Fruit fly (Drosophila melanogaster) whole organism, embryonic: ENCODE data around the gene Dhod.

Experiments used
- Abd-B ChIP-seq: fragments of 200-800 bp; sonication (Bioruptor generic); optimal IDR thresholded peaks from 2 replicates; lab custom pipeline; 2018; ENCODE audit warnings: missing biosample characterization, mild to moderate bottlenecking, missing genetic modification characterization, moderate library complexity
- Asciz ChIP-seq: fragments of 200-800 bp; sonication (Bioruptor generic); optimal IDR thresholded peaks from 2 replicates; lab custom pipeline; 2017; ENCODE audit warnings: missing biosample characterization, mild to moderate bottlenecking, missing genetic modification characterization, missing genetic modification reagents
- BEAF-32 ChIP-seq: fragments of 200-800 bp; sonication (Bioruptor generic); optimal IDR thresholded peaks from 3 replicates; lab custom pipeline; 2017; ENCODE audit warnings: missing biosample characterization, missing genetic modification characterization, mild to moderate bottlenecking, moderate library complexity, missing genetic modification reagents
- Bgb ChIP-seq: fragments of 200-800 bp; sonication (Bioruptor generic); IDR thresholded peaks from 2 replicates; pipeline ENCODE4 v1.3.6; 2022; ENCODE audit warnings: missing biosample characterization, missing genetic modification characterization; ENCODE audit not compliant: partially characterized antibody
- CG11695 ChIP-seq: fragments of 200-800 bp; sonication (Bioruptor generic); IDR thresholded peaks from 3 replicates; pipeline ENCODE4 v1.3.6; 2022; ENCODE audit warnings: missing biosample characterization, missing genetic modification characterization
- CG12942 ChIP-seq: fragments of 200-800 bp; sonication (Bioruptor generic); optimal IDR thresholded peaks from 3 replicates; lab custom pipeline; 2016; ENCODE audit warnings: missing biosample characterization, missing genetic modification characterization
- CG14667 ChIP-seq: fragments of 200-800 bp; sonication (Bioruptor generic); IDR thresholded peaks from 2 replicates; pipeline ENCODE4 v1.3.6; 2022; ENCODE audit warnings: missing biosample characterization, missing genetic modification characterization
- CG14710 ChIP-seq: fragments of 200-800 bp; sonication (Bioruptor generic); optimal IDR thresholded peaks from 3 replicates; lab custom pipeline; 2019; ENCODE audit warnings: missing biosample characterization, mild to moderate bottlenecking, missing genetic modification characterization, moderate library complexity
- CG17802 ChIP-seq: fragments of 200-800 bp; sonication (Bioruptor generic); optimal IDR thresholded peaks from 2 replicates; lab custom pipeline; 2018; ENCODE audit warnings: missing biosample characterization, mild to moderate bottlenecking, missing genetic modification characterization, moderate library complexity
- CG18764 ChIP-seq: fragments of 200-800 bp; sonication (Bioruptor generic); optimal IDR thresholded peaks from 3 replicates; lab custom pipeline; 2016; ENCODE audit warnings: missing biosample characterization, missing genetic modification characterization
- CG2199 ChIP-seq: fragments of 200-800 bp; sonication (Bioruptor generic); IDR thresholded peaks from 3 replicates; pipeline ENCODE4 v1.3.6; 2022; ENCODE audit warnings: missing biosample characterization, missing genetic modification characterization
- CG2889 ChIP-seq: fragments of 200-800 bp; sonication (Bioruptor generic); IDR thresholded peaks from 3 replicates; pipeline ENCODE4 v1.3.6; 2022; ENCODE audit warnings: missing biosample characterization, missing genetic modification characterization
- CG30020 ChIP-seq: fragments of 200-800 bp; optimal IDR thresholded peaks from 2 replicates; lab custom pipeline; 2019; ENCODE audit warnings: missing biosample characterization, mild to moderate bottlenecking, missing genetic modification characterization, moderate library complexity
- CG30431 ChIP-seq: fragments of 200-800 bp; sonication (Bioruptor generic); optimal IDR thresholded peaks from 2 replicates; lab custom pipeline; 2017; ENCODE audit warnings: missing biosample characterization, missing genetic modification characterization
- CG31365 ChIP-seq: fragments of 200-800 bp; sonication (Bioruptor generic); optimal IDR thresholded peaks from 2 replicates; lab custom pipeline; 2018; ENCODE audit warnings: missing biosample characterization, mild to moderate bottlenecking, missing genetic modification characterization
- CG33557 ChIP-seq: fragments of 200-800 bp; sonication (Bioruptor generic); optimal IDR thresholded peaks from 2 replicates; lab custom pipeline; 2019; ENCODE audit warnings: missing biosample characterization, mild to moderate bottlenecking, missing genetic modification characterization, moderate library complexity
- CG43689 ChIP-seq: fragments of 200-800 bp; sonication (Bioruptor generic); IDR thresholded peaks from 2 replicates; pipeline ENCODE4 v1.3.6; 2022; ENCODE audit warnings: missing biosample characterization, missing genetic modification characterization
- CG4404 ChIP-seq: fragments of 200-800 bp; sonication (Bioruptor generic); IDR thresholded peaks from 2 replicates; pipeline ENCODE4 v1.3.6; 2022; ENCODE audit warnings: missing biosample characterization, missing genetic modification characterization
- CG4820 ChIP-seq: fragments of 200-800 bp; sonication (Bioruptor generic); optimal IDR thresholded peaks from 3 replicates; lab custom pipeline; 2016; ENCODE audit warnings: missing biosample characterization, missing genetic modification characterization
- CG6854 ChIP-seq: fragments of 200-800 bp; sonication (Bioruptor generic); optimal IDR thresholded peaks from 3 replicates; lab custom pipeline; 2017; ENCODE audit warnings: missing biosample characterization, mild to moderate bottlenecking, missing genetic modification characterization
- CG7963 ChIP-seq: fragments of 200-800 bp; sonication (Bioruptor generic); IDR thresholded peaks from 3 replicates; pipeline ENCODE4 v1.3.6; 2022; ENCODE audit warnings: missing biosample characterization, missing genetic modification characterization; ENCODE audit not compliant: partially characterized antibody
- CG8924 ChIP-seq: fragments of 200-800 bp; optimal IDR thresholded peaks from 3 replicates; lab custom pipeline; 2019; ENCODE audit warnings: missing biosample characterization, mild to moderate bottlenecking, missing genetic modification characterization, moderate library complexity
- Camta ChIP-seq: fragments of 200-800 bp; sonication (Bioruptor generic); optimal IDR thresholded peaks from 2 replicates; lab custom pipeline; 2016; ENCODE audit warnings: missing biosample characterization, missing genetic modification characterization
- Deaf1 ChIP-seq: fragments of 200-800 bp; optimal IDR thresholded peaks from 3 replicates; lab custom pipeline; 2019; ENCODE audit warnings: missing biosample characterization, mild to moderate bottlenecking, missing genetic modification characterization, moderate library complexity
- Dll ChIP-seq: fragments of 200-800 bp; sonication (Bioruptor generic); IDR thresholded peaks from 4 replicates; pipeline ENCODE4 v1.3.6; 2022; ENCODE audit warnings: missing biosample characterization, missing genetic modification characterization; ENCODE audit not compliant: partially characterized antibody
- Hey ChIP-seq: fragments of 200-800 bp; sonication (Bioruptor generic); optimal IDR thresholded peaks from 3 replicates; lab custom pipeline; 2018; ENCODE audit warnings: missing biosample characterization, mild to moderate bottlenecking, missing genetic modification characterization
- Hmr ChIP-seq: fragments of 200-800 bp; sonication (Bioruptor generic); optimal IDR thresholded peaks from 3 replicates; lab custom pipeline; 2017; ENCODE audit warnings: mild to moderate bottlenecking, missing biosample characterization, missing genetic modification reagents, missing genetic modification characterization
- Hsf ChIP-seq: fragments of 200-800 bp; sonication (Bioruptor generic); optimal IDR thresholded peaks from 3 replicates; lab custom pipeline; 2016; ENCODE audit warnings: missing biosample characterization, missing genetic modification characterization
- Jarid2 ChIP-seq: fragments of 200-800 bp; sonication (Bioruptor generic); optimal IDR thresholded peaks from 3 replicates; lab custom pipeline; 2017; ENCODE audit warnings: mild to moderate bottlenecking, missing biosample characterization, missing genetic modification reagents, missing genetic modification characterization
- MESR4 ChIP-seq: fragments of 200-800 bp; sonication (Bioruptor generic); optimal IDR thresholded peaks from 2 replicates; lab custom pipeline; 2018; ENCODE audit warnings: missing biosample characterization, mild to moderate bottlenecking, missing genetic modification characterization, moderate library complexity
- Poxn ChIP-seq: fragments of 200-800 bp; sonication (Bioruptor generic); IDR thresholded peaks from 2 replicates; pipeline ENCODE4 v1.3.6; 2022; ENCODE audit warnings: missing biosample characterization, missing genetic modification characterization
- Ravus ChIP-seq: fragments of 200-800 bp; sonication (Bioruptor generic); IDR thresholded peaks from 2 replicates; pipeline ENCODE4 v1.3.6; 2022; ENCODE audit warnings: missing biosample characterization, missing genetic modification characterization
- Rx ChIP-seq: fragments of 200-800 bp; sonication (Bioruptor generic); IDR thresholded peaks from 2 replicates; pipeline ENCODE4 v1.3.6; 2022; ENCODE audit warnings: missing biosample characterization, missing genetic modification characterization
- Sry-δ ChIP-seq: fragments of 200-800 bp; sonication (Bioruptor generic); optimal IDR thresholded peaks from 2 replicates; lab custom pipeline; 2016; ENCODE audit warnings: missing biosample characterization, missing genetic modification characterization
- da ChIP-seq: fragments of 200-800 bp; sonication (Bioruptor generic); optimal IDR thresholded peaks from 2 replicates; lab custom pipeline; 2016; ENCODE audit warnings: missing biosample characterization, missing genetic modification characterization
- dmrt99B ChIP-seq: fragments of 200-800 bp; sonication (Bioruptor generic); optimal IDR thresholded peaks from 2 replicates; lab custom pipeline; 2018; ENCODE audit warnings: missing biosample characterization, mild to moderate bottlenecking, missing genetic modification characterization, moderate library complexity
- ems ChIP-seq: fragments of 200-800 bp; sonication (Bioruptor generic); optimal IDR thresholded peaks from 3 replicates; lab custom pipeline; 2016; ENCODE audit warnings: missing biosample characterization, missing genetic modification characterization
- gcm2 ChIP-seq: fragments of 200-800 bp; sonication (Bioruptor generic); optimal IDR thresholded peaks from 2 replicates; lab custom pipeline; 2016; ENCODE audit warnings: missing biosample characterization, missing genetic modification characterization
- hkb ChIP-seq, 2 experiments: fragments of 200-800 bp in 1 of 2; fragments of >200 bp in 1 of 2; sonication (Bioruptor generic) in 1 of 2; IDR thresholded peaks in 1 of 2; optimal IDR thresholded peaks in 1 of 2; 2 replicates each; pipeline versions ENCODE4 v1.3.6 to Lab custom; 2017 to 2022; ENCODE audit warnings: missing biosample characterization in 1 of 2, missing genetic modification characterization in 1 of 2
- insv ChIP-seq, 2 experiments: fragments of 200-800 bp; sonication (Bioruptor generic); optimal IDR thresholded peaks; 3 replicates each; lab custom pipeline; 2016 to 2018; ENCODE audit warnings: missing biosample characterization in 2 of 2, missing genetic modification characterization in 2 of 2
- kah ChIP-seq: fragments of 200-800 bp; sonication (Bioruptor generic); optimal IDR thresholded peaks from 2 replicates; lab custom pipeline; 2018; ENCODE audit warnings: missing biosample characterization, mild to moderate bottlenecking, missing genetic modification characterization
- kni ChIP-seq: fragments of 200-800 bp; sonication (Bioruptor generic); optimal IDR thresholded peaks from 3 replicates; lab custom pipeline; 2017; ENCODE audit warnings: mild to moderate bottlenecking, missing biosample characterization, missing genetic modification reagents, missing genetic modification characterization
- nerfin-1 ChIP-seq: fragments of 200-800 bp; sonication (Bioruptor generic); optimal IDR thresholded peaks from 3 replicates; lab custom pipeline; 2019; ENCODE audit warnings: missing biosample characterization, mild to moderate bottlenecking, missing genetic modification characterization, moderate library complexity
- onecut ChIP-seq: fragments of 200-800 bp; sonication (Bioruptor generic); IDR thresholded peaks from 2 replicates; pipeline ENCODE4 v1.3.6; 2022; ENCODE audit warnings: missing biosample characterization, missing genetic modification characterization
- row ChIP-seq: fragments of 200-800 bp; sonication (Bioruptor generic); IDR thresholded peaks from 3 replicates; pipeline ENCODE4 v1.3.6; 2022; ENCODE audit warnings: missing biosample characterization, missing genetic modification characterization
- sd ChIP-seq: fragments of 200-800 bp; sonication (Bioruptor generic); optimal IDR thresholded peaks from 3 replicates; lab custom pipeline; 2018; ENCODE audit warnings: missing biosample characterization, mild to moderate bottlenecking, missing genetic modification characterization, moderate library complexity
- shn ChIP-seq: fragments of 200-800 bp; sonication (Bioruptor generic); optimal IDR thresholded peaks from 3 replicates; lab custom pipeline; 2016; ENCODE audit warnings: missing biosample characterization, missing genetic modification characterization
- ttk ChIP-seq: fragments of 200-800 bp; sonication (Bioruptor generic); IDR thresholded peaks from 2 replicates; pipeline ENCODE4 v2.1.2; 2022; ENCODE audit warnings: missing biosample characterization, missing genetic modification characterization
- zfh2 ChIP-seq: fragments of 200-800 bp; sonication (Bioruptor generic); optimal IDR thresholded peaks from 2 replicates; lab custom pipeline; 2016; ENCODE audit warnings: missing biosample characterization, missing genetic modification characterization

Gene Dhod

dm6 chr3R:8669029-8669707 is 16.5 kb upstream of the Dhod start (continued):
- peak; percentile 72 for TF ChIP-seq BEAF-32 (GFP tag; lab: Kevin White, UChicago)
- peak; percentile 97 for TF ChIP-seq row (GFP tag; lab: Robert Waterston, UW)
- peak; percentile 87 for TF ChIP-seq kni (GFP tag; lab: Kevin White, UChicago)
- TF ChIP-seq CG11695 (GFP tag; lab: Robert Waterston, UW) = peak; percentile 98
- peak; percentile 98 for TF ChIP-seq dmrt99B (tag; lab: Kevin White, UChicago)
- TF ChIP-seq CG14710 (tag; lab: Kevin White, UChicago) = peak; percentile 97
- peak; percentile 31 for TF ChIP-seq hkb (optimal IDR thresholded peaks at IDR 0.05; lab: Kevin White, UChicago)
- TF ChIP-seq hkb (GFP tag; IDR thresholded peaks at IDR 0.05; lab: Robert Waterston, UW) = peak; percentile 99
- peak; percentile 68 for TF ChIP-seq Poxn (GFP tag; lab: Robert Waterston, UW)
- peak; percentile 81 for TF ChIP-seq MESR4 (GFP tag; lab: Kevin White, UChicago)
- TF ChIP-seq Dll = peak; percentile 72; the same call in 2 of the 4 replicates
- TF ChIP-seq shn (GFP tag; lab: Kevin White, UChicago) = peak; percentile 91
- TF ChIP-seq Hey (tag; lab: Kevin White, UChicago) = peak; percentile 90
- TF ChIP-seq Hsf (GFP tag; lab: Kevin White, UChicago) = peak; percentile 98
- peak; percentile 92 for TF ChIP-seq sd (tag; lab: Kevin White, UChicago)
- TF ChIP-seq CG14667 (GFP tag; lab: Robert Waterston, UW) = peak; percentile 90
- TF ChIP-seq gcm2 = peak; percentile 94
- peak; percentile 90 for TF ChIP-seq da (GFP tag; lab: Kevin White, UChicago)
- TF ChIP-seq onecut (GFP tag; lab: Robert Waterston, UW) = peak; percentile 95
- peak; percentile 85 for TF ChIP-seq Jarid2
- peak; percentile 73 for TF ChIP-seq CG7963
- peak; percentile 77 for TF ChIP-seq Sry-δ (GFP tag; lab: Kevin White, UChicago)
- TF ChIP-seq Camta (GFP tag; lab: Kevin White, UChicago) = peak; percentile 96
- peak; percentile 88 for TF ChIP-seq CG4404 (GFP tag; lab: Robert Waterston, UW)
- peak; percentile 96 for TF ChIP-seq CG30431
- peak; percentile 96 for TF ChIP-seq Rx
- TF ChIP-seq Deaf1 (tag; lab: Kevin White, UChicago) = peak; percentile 95
- peak; percentile 94 for TF ChIP-seq kah (GFP tag; lab: Kevin White, UChicago)
- TF ChIP-seq CG31365 (tag; lab: Kevin White, UChicago) = peak; percentile 92
- peak; percentile 97 for TF ChIP-seq Asciz (GFP tag; lab: Kevin White, UChicago)
- peak; percentile 66 for TF ChIP-seq Bgb (GFP tag; lab: Robert Waterston, UW)
- TF ChIP-seq CG18764 (GFP tag; lab: Kevin White, UChicago) = peak; percentile 94
- TF ChIP-seq nerfin-1 (tag; lab: Kevin White, UChicago) = peak; percentile 96
- TF ChIP-seq CG17802 = peak; percentile 87
- peak; percentile 99 for TF ChIP-seq Hmr (GFP tag; lab: Kevin White, UChicago)
- peak; percentile 96 for TF ChIP-seq zfh2 (GFP tag; lab: Kevin White, UChicago)
- peak; percentile 98 for TF ChIP-seq CG6854 (GFP tag; lab: Kevin White, UChicago)
- TF ChIP-seq ttk (GFP tag; lab: Robert Waterston, UW) = peak; percentile 97
- peak; percentile 96 for TF ChIP-seq CG2199 (GFP tag; lab: Robert Waterston, UW)
- peak; percentile 99 for TF ChIP-seq CG8924 (tag; lab: Kevin White, UChicago)
- peak; percentile 94 for TF ChIP-seq CG33557 (GFP tag; lab: Kevin White, UChicago)
- TF ChIP-seq CG12942 (GFP tag; lab: Kevin White, UChicago) = peak; percentile 95
- peak; percentile 93 for TF ChIP-seq Abd-B (GFP tag; lab: Kevin White, UChicago)
- peak; percentile 92 for TF ChIP-seq CG43689 (GFP tag; lab: Robert Waterston, UW)
- TF ChIP-seq CG30020 = peak; percentile 81
- peak; percentile 85 for TF ChIP-seq Ravus (GFP tag; lab: Robert Waterston, UW)
- TF ChIP-seq CG4820 (GFP tag; lab: Kevin White, UChicago) = peak; percentile 97
- TF ChIP-seq insv (GFP tag; optimal IDR thresholded peaks at IDR 0.05; lab: Kevin White, UChicago) = peak; percentile 53 to 81
- peak; percentile 88 for TF ChIP-seq CG2889 (GFP tag; lab: Robert Waterston, UW)
- peak; percentile 98 for TF ChIP-seq ems (GFP tag; lab: Kevin White, UChicago)
